Worm (Caenorhabditis elegans): Measurements from ENCODE around the gene srd-51.
A peak's percentile ranks its signal among the peaks of the same experiment; 100 is the strongest.

The srd-51 gene

ce11 chrX:13499923-13500322 is 15.2 kb upstream of the srd-51 start:
- no peak for TF ChIP-seq zfp-2 (tag; optimal IDR thresholded peaks at IDR 0.05)
- TF ChIP-seq hlh-30 (tag; optimal IDR thresholded peaks at IDR 0.05; ENCODE audit: insufficient read depth): peak; percentile 42

- TF ChIP-seq fkh-10 (GFP tag; optimal IDR thresholded peaks at IDR 0.05): peak; percentile 71
- peak; percentile 76 for TF ChIP-seq ces-1 (GFP tag; optimal IDR thresholded peaks at IDR 0.05)
- no peak for TF ChIP-seq zag-1 (tag; optimal IDR thresholded peaks at IDR 0.05)
- TF ChIP-seq lsy-2 (tag; optimal IDR thresholded peaks at IDR 0.05): peak in 1 of 2 experiments; percentile 5
- TF ChIP-seq ctbp-1 (GFP tag; IDR thresholded peaks at IDR 0.05): 0 out of 2 replicates have a peak, but pooled peaks have one; percentile 25
- no peak for TF ChIP-seq mdt-29 (GFP tag; IDR thresholded peaks at IDR 0.05)
Measured at ce11 chrX:13499098-13499497, 14.4 kb upstream of the srd-51 start.

DNA sequence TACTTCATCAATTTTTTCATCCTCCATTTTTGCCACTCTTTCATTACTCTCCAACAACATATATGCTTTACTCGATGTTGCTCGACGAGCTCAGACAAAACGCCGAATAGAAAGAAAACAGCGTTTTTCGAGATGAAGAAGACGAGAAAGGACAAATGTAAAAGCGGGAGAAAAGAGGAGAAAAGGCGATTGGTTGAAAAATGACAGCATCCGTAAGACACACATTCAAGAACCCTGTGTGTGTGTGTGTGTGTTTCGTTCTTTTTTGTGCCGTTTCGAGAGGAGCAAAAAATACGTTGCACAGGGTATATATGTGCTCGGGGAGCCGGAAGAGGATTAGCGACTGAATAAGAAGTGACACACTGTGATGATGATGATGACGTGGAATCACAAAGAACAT is 9.0 kb upstream of the srd-51 start:
- TF ChIP-seq hmg-1.1 (GFP tag; IDR thresholded peaks at IDR 0.05): peak; percentile 46; the same call in 1 of the 2 replicates
- TF ChIP-seq ctbp-1 (GFP tag; IDR thresholded peaks at IDR 0.05): 0 out of 2 replicates have a peak, but pooled peaks have one; percentile 20
- peak in 1 of 2 experiments; percentile 96 for TF ChIP-seq unc-62 (GFP tag; optimal IDR thresholded peaks at IDR 0.05 in 1 of 2)
- TF ChIP-seq unc-62 (tag; optimal IDR thresholded peaks at IDR 0.05): no peak
- TF ChIP-seq ces-1 (GFP tag; optimal IDR thresholded peaks at IDR 0.05): no peak

- TF ChIP-seq aha-1 (tag) (peak; percentile 66), hlh-11 (tag; optimal IDR thresholded peaks at IDR 0.05) (no peak)
Measured at ce11 chrX:13481704-13482103, 3.0 kb downstream of the srd-51 start, which contains the start of gene srd-50. srd-50 (minus strand) TSS chrX:13481804.

DNA sequence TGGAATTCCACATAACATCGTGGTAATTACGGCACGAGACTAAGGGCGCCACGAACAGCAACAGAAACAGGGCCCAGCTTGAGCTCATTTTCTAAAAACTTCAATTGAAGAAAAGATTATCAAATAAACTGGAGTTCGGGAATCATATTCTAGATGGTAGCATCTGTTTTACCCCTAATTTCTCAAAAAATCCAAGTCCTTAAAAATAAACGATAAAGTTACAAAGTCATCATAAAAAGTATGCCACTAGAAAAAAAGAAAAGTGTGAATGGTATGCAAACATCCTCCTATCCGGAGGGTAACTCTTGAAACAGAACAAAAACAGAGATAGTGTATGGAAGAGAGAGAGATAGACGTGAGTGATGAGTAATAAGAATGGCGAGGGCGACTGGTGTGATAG is 7.4 kb downstream of the srd-51 start, which contains the start of gene efn-3:
efn-3 (minus strand) TSS at position 101 of the 400 bp plus-strand sequence.
- TF ChIP-seq zfp-3 (GFP tag; conservative IDR thresholded peaks at IDR 0.05) (no peak), mdt-29 (GFP tag; IDR thresholded peaks at IDR 0.05) (no peak), unc-62 (GFP tag; optimal IDR thresholded peaks at IDR 0.05 in 1 of 2) (no peak), unc-62 (tag; optimal IDR thresholded peaks at IDR 0.05) (no peak), Y48G9A.11 (GFP tag; IDR thresholded peaks at IDR 0.05) (no peak), mdl-1 (tag; optimal IDR thresholded peaks at IDR 0.05) (no peak), F44E2.7 (GFP tag; IDR thresholded peaks at IDR 0.05) (no peak), zip-2 (tag; optimal IDR thresholded peaks at IDR 0.05) (no peak), saeg-2 (GFP tag; IDR thresholded peaks at IDR 0.05) (no peak), nhr-6 (tag; optimal IDR thresholded peaks at IDR 0.05) (no peak), ama-1 (optimal IDR thresholded peaks at IDR 0.05) (no peak), egl-43 (GFP tag; IDR thresholded peaks at IDR 0.05) (no peak), ZK546.5 (tag; optimal IDR thresholded peaks at IDR 0.05) (no peak)

DNA sequence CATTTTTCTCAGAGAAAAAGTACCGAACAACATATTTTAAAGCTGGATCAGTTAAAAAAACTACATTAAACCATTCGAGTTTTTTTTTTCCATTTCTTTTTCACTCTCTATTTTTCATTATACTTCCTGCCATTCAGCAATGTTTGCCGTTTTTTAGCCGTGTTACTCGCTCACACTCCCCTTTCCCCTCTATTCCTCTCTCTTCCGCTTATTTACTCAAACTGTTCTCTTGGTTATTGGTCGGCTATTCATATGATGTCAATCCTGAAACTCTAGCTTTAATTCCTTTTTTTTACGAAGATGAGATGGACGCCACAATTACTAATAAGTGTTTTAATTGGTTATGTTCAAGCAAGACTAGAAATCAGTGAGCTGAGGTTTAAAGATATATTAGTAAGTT is 12.9 kb downstream of the srd-51 start, which contains the start of gene tre-4:
tre-4 (plus strand) TSS at position 301 of the 400 bp plus-strand sequence.
- TF ChIP-seq lin-38 (GFP tag; IDR thresholded peaks at IDR 0.05) (no peak), mxl-3 (GFP tag; optimal IDR thresholded peaks at IDR 0.05) (no peak), ceh-44 (GFP tag; IDR thresholded peaks at IDR 0.05) (no peak), set-16 (GFP tag; IDR thresholded peaks at IDR 0.05) (no peak), hif-1 (tag; optimal IDR thresholded peaks at IDR 0.05) (no peak), fkh-10 (GFP tag; optimal IDR thresholded peaks at IDR 0.05) (no peak), daf-12 (tag; optimal IDR thresholded peaks at IDR 0.05) (no peak), ama-1 (optimal IDR thresholded peaks at IDR 0.05) (no peak), pqm-1 (tag; optimal IDR thresholded peaks at IDR 0.05) (no peak), unc-62 (GFP tag; optimal IDR thresholded peaks at IDR 0.05 in 1 of 2) (no peak), unc-62 (tag; optimal IDR thresholded peaks at IDR 0.05) (no peak), madf-9 (GFP tag; conservative IDR thresholded peaks at IDR 0.05) (no peak), skn-1 (tag; optimal IDR thresholded peaks at IDR 0.05) (no peak), daf-8 (GFP tag; IDR thresholded peaks at IDR 0.05) (no peak), rbr-2 (tag; optimal IDR thresholded peaks at IDR 0.05) (no peak), dpl-1 (GFP tag; optimal IDR thresholded peaks at IDR 0.05) (no peak), dve-1 (tag; optimal IDR thresholded peaks at IDR 0.05; ENCODE audit: insufficient read depth) (no peak), mdt-29 (GFP tag; IDR thresholded peaks at IDR 0.05) (no peak), saeg-2 (GFP tag; IDR thresholded peaks at IDR 0.05) (no peak)

Data from whole organism, L4 larva.